Worm (Caenorhabditis elegans) whole organism, L2 larva: ENCODE data around the gene grsp-3.

Source experiments
- F13H6.1 ChIP-seq: sonication (generic microtip); optimal IDR thresholded peaks from 2 replicates; lab custom pipeline; 2016; ENCODE audit warnings: missing genetic modification characterization, missing compliant biosample characterization
- alr-1 ChIP-seq: fragments of 150-350 bp; optimal IDR thresholded peaks from 2 replicates; lab custom pipeline; 2014; ENCODE audit warnings: missing biosample characterization, missing genetic modification characterization
- aly-2 ChIP-seq: fragments of 150-350 bp; optimal IDR thresholded peaks from 2 replicates; lab custom pipeline; 2014; ENCODE audit warnings: missing biosample characterization, missing genetic modification characterization
- ama-1 ChIP-seq: fragments of 150-350 bp; optimal IDR thresholded peaks from 2 replicates; lab custom pipeline; 2018; ENCODE audit warnings: inconsistent platforms
- blmp-1 ChIP-seq: sonication (generic microtip); optimal IDR thresholded peaks from 2 replicates; lab custom pipeline; 2017; ENCODE audit warnings: missing genetic modification characterization, mild to moderate bottlenecking, missing compliant biosample characterization, antibody characterized with exemption, moderate library complexity; ENCODE audit not compliant: insufficient read depth
- egl-27 ChIP-seq: sonication (generic microtip); optimal IDR thresholded peaks from 3 replicates; lab custom pipeline; 2017; ENCODE audit warnings: missing biosample characterization, missing genetic modification reagents, missing genetic modification characterization
- elt-1 ChIP-seq: fragments of 150-350 bp; optimal IDR thresholded peaks from 2 replicates; lab custom pipeline; 2014; ENCODE audit warnings: missing biosample characterization, missing genetic modification characterization
- nhr-12 ChIP-seq: fragments of 150-350 bp; optimal IDR thresholded peaks from 2 replicates; lab custom pipeline; 2014; ENCODE audit warnings: missing biosample characterization, missing genetic modification characterization
- nhr-237 ChIP-seq: fragments of 150-350 bp; optimal IDR thresholded peaks from 2 replicates; lab custom pipeline; 2014; ENCODE audit warnings: missing biosample characterization, missing genetic modification characterization
- unc-62 ChIP-seq: fragments of 150-350 bp; optimal IDR thresholded peaks from 2 replicates; lab custom pipeline; 2014; ENCODE audit warnings: missing biosample characterization, missing genetic modification reagents, missing genetic modification characterization
- zag-1 ChIP-seq: fragments of 150-350 bp; optimal IDR thresholded peaks from 2 replicates; lab custom pipeline; 2014; ENCODE audit warnings: missing biosample characterization, missing genetic modification characterization
- ztf-11 ChIP-seq: sonication (generic microtip); optimal IDR thresholded peaks from 2 replicates; lab custom pipeline; 2017; ENCODE audit warnings: missing biosample characterization, missing genetic modification characterization

DNA sequence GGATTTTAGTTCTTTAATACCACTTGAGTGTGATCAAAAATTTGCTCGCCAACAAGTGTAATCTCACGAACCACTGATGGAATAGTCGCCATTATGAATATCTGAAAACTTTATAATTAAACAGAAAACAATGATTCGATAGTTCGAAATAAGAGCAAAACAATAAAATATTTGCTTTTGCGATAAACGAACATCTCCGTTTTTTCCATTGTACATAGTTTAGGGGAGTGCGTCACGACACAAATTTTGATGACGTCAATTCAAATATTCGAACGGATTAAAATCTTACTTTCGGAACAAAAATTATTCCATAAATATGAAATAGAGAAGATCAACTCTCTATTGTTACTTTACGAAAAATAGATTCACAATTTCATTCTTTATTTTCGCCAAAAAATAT is 2.3 kb upstream of the grsp-3 start, which contains the start of gene mutd-1:
- no peak for TF ChIP-seq nhr-12 (tag; lab: Kevin White, UChicago)
- no peak for TF ChIP-seq zag-1 (tag; lab: Kevin White, UChicago)
- TF ChIP-seq ztf-11 (tag; lab: Kevin White, UChicago) = no peak
- TF ChIP-seq elt-1 (tag; lab: Kevin White, UChicago) = no peak
- TF ChIP-seq unc-62 = no peak
- no peak for TF ChIP-seq blmp-1 (tag; lab: Kevin White, UChicago)
- TF ChIP-seq F13H6.1 (tag; lab: Kevin White, UChicago) = no peak
- TF ChIP-seq aly-2 (tag; lab: Kevin White, UChicago) = no peak
- no peak for TF ChIP-seq ama-1 (lab: Kevin White, UChicago)
- TF ChIP-seq egl-27 (tag; lab: Kevin White, UChicago) = no peak
- TF ChIP-seq nhr-237 = no peak
- TF ChIP-seq alr-1 (tag; lab: Kevin White, UChicago) = no peak
